Worm (Caenorhabditis elegans): ENCODE data around the gene B0034.5.

The B0034.5 gene

DNA sequence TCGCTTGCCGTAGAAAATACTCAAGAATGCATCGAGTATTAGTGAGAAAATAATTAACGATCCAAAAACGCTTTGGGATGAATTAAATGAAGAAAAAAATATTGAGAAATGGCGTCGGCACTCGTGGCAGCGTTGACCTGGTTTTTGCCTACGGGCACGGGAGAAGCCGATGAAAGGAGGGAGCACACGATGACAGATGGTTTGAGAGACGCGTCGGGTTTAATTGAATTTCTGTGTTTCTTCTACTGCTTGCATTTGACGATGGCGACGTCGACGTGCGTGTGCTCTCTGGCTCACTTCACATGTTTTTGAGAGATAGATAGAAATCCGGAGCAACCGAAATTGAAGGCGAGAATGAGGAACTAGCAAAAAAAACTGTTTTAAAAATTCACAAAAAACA, 24.1 kb downstream of the B0034.5 start:
- TF ChIP-seq ets-7 (tag; optimal IDR thresholded peaks at IDR 0.05) (no peak), tra-4 (tag; optimal IDR thresholded peaks at IDR 0.05) (no peak), hmbx-1 (tag; optimal IDR thresholded peaks at IDR 0.05) (no peak), hmg-4 (GFP tag; optimal IDR thresholded peaks at IDR 0.05) (no peak), ceh-13 (GFP tag; optimal IDR thresholded peaks at IDR 0.05) (no peak), sea-1 (GFP tag; conservative IDR thresholded peaks at IDR 0.05) (no peak), ama-1 (optimal IDR thresholded peaks at IDR 0.05) (no peak), pes-1 (GFP tag; IDR thresholded peaks at IDR 0.05) (no peak), tbx-37 (GFP tag; conservative IDR thresholded peaks at IDR 0.05) (no peak), F13C5.2 (tag; optimal IDR thresholded peaks at IDR 0.05) (no peak)

DNA sequence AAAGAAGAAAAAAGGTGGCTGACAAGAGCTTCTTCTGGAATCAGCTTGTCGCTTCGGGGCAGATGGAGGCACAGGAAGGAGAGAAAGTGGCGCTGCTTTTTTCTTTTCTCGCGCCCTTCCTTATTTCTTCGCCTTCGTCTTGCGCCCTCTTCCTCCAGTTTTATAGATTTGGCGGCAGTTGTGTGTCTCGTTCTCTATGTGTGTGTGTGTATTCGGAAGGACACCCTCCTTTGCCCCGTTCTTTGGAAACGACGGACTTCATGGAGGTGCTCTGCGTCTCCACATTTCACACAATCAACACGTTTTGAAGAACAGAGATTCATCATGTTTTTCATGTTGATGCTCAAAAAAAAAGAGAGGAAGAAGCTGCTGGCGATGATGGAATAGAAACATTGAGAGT, 26.1 kb downstream of the B0034.5 start:
- TF ChIP-seq tbx-37 (GFP tag; conservative IDR thresholded peaks at IDR 0.05): no peak
- TF ChIP-seq scrt-1 (GFP tag; IDR thresholded peaks at IDR 0.05): no peak
- no peak for TF ChIP-seq F13C5.2 (tag; optimal IDR thresholded peaks at IDR 0.05)
- no peak for TF ChIP-seq tra-4 (tag; optimal IDR thresholded peaks at IDR 0.05)
- no peak for TF ChIP-seq hmg-4 (GFP tag; optimal IDR thresholded peaks at IDR 0.05)
- no peak for TF ChIP-seq ceh-13 (GFP tag; optimal IDR thresholded peaks at IDR 0.05)
- no peak for TF ChIP-seq flt-1 (GFP tag; IDR thresholded peaks at IDR 0.05)
- no peak for TF ChIP-seq ets-7 (tag; optimal IDR thresholded peaks at IDR 0.05)
- no peak for TF ChIP-seq ceh-36 (tag; optimal IDR thresholded peaks at IDR 0.05)
- no peak for TF ChIP-seq aly-1 (tag; optimal IDR thresholded peaks at IDR 0.05)
- no peak for TF ChIP-seq ama-1 (optimal IDR thresholded peaks at IDR 0.05)
- TF ChIP-seq hmbx-1 (tag; optimal IDR thresholded peaks at IDR 0.05): no peak
- no peak for TF ChIP-seq sea-1 (GFP tag; conservative IDR thresholded peaks at IDR 0.05)
- no peak for TF ChIP-seq pes-1 (GFP tag; IDR thresholded peaks at IDR 0.05)
- no peak for TF ChIP-seq hnd-1 (tag; optimal IDR thresholded peaks at IDR 0.05)
- no peak for TF ChIP-seq B0310.2 (tag; optimal IDR thresholded peaks at IDR 0.05)
- TF ChIP-seq tbx-11 (GFP tag; IDR thresholded peaks at IDR 0.05): no peak

DNA sequence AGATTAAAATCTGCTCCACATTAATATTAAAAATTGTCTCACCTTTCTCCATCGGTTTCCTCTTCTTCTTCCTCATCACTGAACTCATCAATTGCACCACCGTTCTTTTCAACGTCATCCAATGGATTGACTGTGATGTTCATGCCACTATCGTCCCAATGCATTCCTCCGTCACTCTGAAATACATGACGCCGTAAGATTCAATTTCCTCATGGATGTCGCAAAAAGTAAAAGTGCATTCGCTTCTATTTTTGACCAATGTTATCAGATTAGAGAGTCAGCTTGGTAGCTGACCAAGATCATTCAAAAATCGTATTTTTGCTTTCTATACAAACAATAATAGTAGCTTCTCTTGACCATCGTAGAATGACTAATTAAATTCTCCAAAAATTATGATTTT, 28.3 kb downstream of the B0034.5 start:
- no peak for TF ChIP-seq aly-1 (tag; optimal IDR thresholded peaks at IDR 0.05)
- TF ChIP-seq tbx-37 (GFP tag; conservative IDR thresholded peaks at IDR 0.05): no peak
- no peak for TF ChIP-seq ets-7 (tag; optimal IDR thresholded peaks at IDR 0.05)
- no peak for TF ChIP-seq scrt-1 (GFP tag; IDR thresholded peaks at IDR 0.05)
- TF ChIP-seq B0310.2 (tag; optimal IDR thresholded peaks at IDR 0.05): no peak
- no peak for TF ChIP-seq pes-1 (GFP tag; IDR thresholded peaks at IDR 0.05)
- no peak for TF ChIP-seq ceh-36 (tag; optimal IDR thresholded peaks at IDR 0.05)
- no peak for TF ChIP-seq F13C5.2 (tag; optimal IDR thresholded peaks at IDR 0.05)
- TF ChIP-seq tbx-11 (GFP tag; IDR thresholded peaks at IDR 0.05): no peak
- no peak for TF ChIP-seq ceh-13 (GFP tag; optimal IDR thresholded peaks at IDR 0.05)
- no peak for TF ChIP-seq flt-1 (GFP tag; IDR thresholded peaks at IDR 0.05)
- no peak for TF ChIP-seq hmbx-1 (tag; optimal IDR thresholded peaks at IDR 0.05)
- TF ChIP-seq sea-1 (GFP tag; conservative IDR thresholded peaks at IDR 0.05): no peak
- no peak for TF ChIP-seq ama-1 (optimal IDR thresholded peaks at IDR 0.05)
- TF ChIP-seq hnd-1 (tag; optimal IDR thresholded peaks at IDR 0.05): no peak

DNA sequence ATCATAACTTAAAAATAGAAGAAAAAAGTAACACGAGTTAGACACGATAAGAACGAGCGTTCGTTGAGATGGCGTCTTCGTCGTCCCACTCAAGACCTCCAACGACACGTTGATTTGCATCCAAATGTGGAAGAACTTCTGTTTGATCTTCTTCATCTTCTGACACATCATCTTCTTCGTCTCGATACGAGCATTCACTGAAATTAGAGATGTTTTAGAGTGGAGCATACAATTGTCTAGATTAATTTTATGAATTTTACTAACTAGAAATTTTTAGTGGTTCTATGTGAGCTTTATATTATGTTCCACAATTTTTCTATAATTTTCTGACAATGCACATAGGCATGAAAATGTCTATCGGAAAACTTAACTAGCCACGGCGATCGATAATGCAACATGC, 29.0 kb downstream of the B0034.5 start:
- TF ChIP-seq hmbx-1 (tag; optimal IDR thresholded peaks at IDR 0.05) (no peak), ets-7 (tag; optimal IDR thresholded peaks at IDR 0.05) (no peak), tra-4 (tag; optimal IDR thresholded peaks at IDR 0.05) (no peak)

DNA sequence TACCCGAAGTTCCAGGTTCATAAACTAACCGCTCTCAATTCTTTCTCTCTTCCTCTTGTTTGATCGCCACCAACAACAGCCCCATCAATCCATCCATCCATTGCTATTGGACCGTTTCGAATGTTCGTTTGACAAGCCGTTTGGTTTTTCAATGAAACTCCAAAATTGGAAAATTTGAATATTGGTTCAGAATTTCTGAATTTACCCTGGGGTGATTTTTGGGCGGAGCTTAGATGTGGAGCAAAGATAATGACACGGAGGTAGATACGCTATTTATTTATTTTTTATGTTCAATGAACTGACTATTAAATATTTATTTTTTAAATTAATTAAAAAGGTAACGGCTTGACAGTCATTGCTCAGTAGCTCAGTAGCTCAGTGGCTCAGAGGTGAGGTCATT, 30.5 kb downstream of the B0034.5 start, which contains the start of gene B0034.2:
B0034.2 (minus strand) TSS at position 101 of the 400 bp plus-strand sequence.
- TF ChIP-seq hnd-1 (tag; optimal IDR thresholded peaks at IDR 0.05): no peak

DNA sequence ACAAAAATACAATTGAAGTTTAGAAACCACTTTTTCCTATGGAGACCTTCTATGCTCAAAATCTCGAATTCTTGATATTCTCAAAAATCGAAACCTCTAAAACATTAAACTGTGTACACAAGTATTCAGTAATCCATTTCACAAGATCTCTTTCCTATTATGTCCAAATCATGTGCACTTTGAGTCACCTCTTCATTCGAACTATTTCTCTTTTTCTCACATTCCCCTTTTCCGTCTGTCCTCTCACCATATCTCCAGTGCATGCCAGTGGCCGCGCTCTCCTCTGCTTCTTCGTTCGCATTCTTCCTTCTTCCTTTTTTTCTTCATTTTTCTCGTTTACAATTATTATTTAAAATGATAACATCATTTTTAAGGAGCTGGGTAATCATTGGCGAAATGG, 32.2 kb downstream of the B0034.5 start, which contains the start of gene F28B12.1:
F28B12.1 (plus strand) TSS at position 335 of the 400 bp plus-strand sequence.
- TF ChIP-seq hmbx-1 (tag; optimal IDR thresholded peaks at IDR 0.05): no peak
- TF ChIP-seq hmg-4 (GFP tag; optimal IDR thresholded peaks at IDR 0.05): no peak
- no peak for TF ChIP-seq ceh-13 (GFP tag; optimal IDR thresholded peaks at IDR 0.05)
- TF ChIP-seq ama-1 (optimal IDR thresholded peaks at IDR 0.05): no peak
- TF ChIP-seq tbx-11 (GFP tag; IDR thresholded peaks at IDR 0.05): no peak
- no peak for TF ChIP-seq scrt-1 (GFP tag; IDR thresholded peaks at IDR 0.05)
- TF ChIP-seq hnd-1 (tag; optimal IDR thresholded peaks at IDR 0.05): no peak
- TF ChIP-seq F13C5.2 (tag; optimal IDR thresholded peaks at IDR 0.05): no peak
- TF ChIP-seq sea-1 (GFP tag; conservative IDR thresholded peaks at IDR 0.05): no peak
- TF ChIP-seq flt-1 (GFP tag; IDR thresholded peaks at IDR 0.05): no peak
- TF ChIP-seq tbx-37 (GFP tag; conservative IDR thresholded peaks at IDR 0.05): no peak
- no peak for TF ChIP-seq pes-1 (GFP tag; IDR thresholded peaks at IDR 0.05)
- TF ChIP-seq ets-7 (tag; optimal IDR thresholded peaks at IDR 0.05): no peak
- TF ChIP-seq aly-1 (tag; optimal IDR thresholded peaks at IDR 0.05): no peak

DNA sequence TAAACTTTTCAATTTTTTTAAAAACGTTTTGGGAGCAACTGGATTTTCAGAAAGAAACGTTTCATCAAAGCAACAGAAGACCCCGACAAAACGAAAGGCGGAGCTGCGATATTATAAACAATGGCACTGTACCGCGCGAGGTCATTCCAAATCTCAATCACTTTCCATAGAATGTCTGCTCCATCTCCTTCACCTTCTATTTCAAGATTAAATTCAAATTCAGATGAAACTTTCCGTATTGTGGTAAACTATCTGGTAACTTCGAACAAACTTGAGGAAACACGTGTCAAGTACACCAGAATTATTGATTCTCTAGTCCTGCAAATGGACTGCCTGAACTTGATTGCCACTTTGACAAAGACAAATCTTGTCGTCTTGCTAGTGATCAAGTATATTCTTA, 34.0 kb downstream of the B0034.5 start, which contains the start of gene F28B12.6:
F28B12.6 (plus strand) TSS at position 49 of the 400 bp plus-strand sequence.
- TF ChIP-seq ceh-36 (tag; optimal IDR thresholded peaks at IDR 0.05) (no peak), tra-4 (tag; optimal IDR thresholded peaks at IDR 0.05) (no peak), flt-1 (GFP tag; IDR thresholded peaks at IDR 0.05) (no peak), ama-1 (optimal IDR thresholded peaks at IDR 0.05) (peak; percentile 24), pes-1 (GFP tag; IDR thresholded peaks at IDR 0.05) (no peak)

DNA sequence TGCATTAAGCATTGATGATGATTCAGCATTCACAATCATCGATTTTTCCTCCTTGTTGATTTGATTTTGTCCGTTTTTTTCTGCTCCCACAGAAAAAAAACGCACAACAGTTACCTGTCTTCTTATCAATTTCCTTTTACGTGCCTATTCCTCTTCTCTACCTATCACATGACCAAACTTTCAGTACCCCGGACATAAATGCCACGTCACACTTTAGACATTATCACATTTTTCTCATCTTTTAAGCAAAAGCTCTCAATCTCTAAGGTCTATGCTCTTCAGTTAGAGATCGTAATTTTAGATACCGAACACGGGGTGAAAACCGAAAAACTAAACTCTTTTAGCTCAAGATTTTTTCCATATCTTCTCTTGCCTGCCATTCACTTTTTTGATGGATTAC, 38.8 kb downstream of the B0034.5 start:
- TF ChIP-seq tra-4 (tag; optimal IDR thresholded peaks at IDR 0.05): no peak
- no peak for TF ChIP-seq flt-1 (GFP tag; IDR thresholded peaks at IDR 0.05)
- no peak for TF ChIP-seq ceh-13 (GFP tag; optimal IDR thresholded peaks at IDR 0.05)
- TF ChIP-seq tbx-37 (GFP tag; conservative IDR thresholded peaks at IDR 0.05): no peak
- no peak for TF ChIP-seq B0310.2 (tag; optimal IDR thresholded peaks at IDR 0.05)
- TF ChIP-seq hmbx-1 (tag; optimal IDR thresholded peaks at IDR 0.05): no peak
- TF ChIP-seq aly-1 (tag; optimal IDR thresholded peaks at IDR 0.05): no peak
- TF ChIP-seq sea-1 (GFP tag; conservative IDR thresholded peaks at IDR 0.05): no peak
- TF ChIP-seq ama-1 (optimal IDR thresholded peaks at IDR 0.05): no peak
- no peak for TF ChIP-seq ceh-36 (tag; optimal IDR thresholded peaks at IDR 0.05)
- no peak for TF ChIP-seq pes-1 (GFP tag; IDR thresholded peaks at IDR 0.05)
